Worm (Caenorhabditis elegans) whole organism, L4 larva: ENCODE results near the gene nspe-6.

Source experiments
- D1046.2 ChIP-seq: fragments of 200-800 bp; sonication (Bioruptor generic); IDR thresholded peaks from 2 replicates; pipeline ENCODE4 v1.3.6; 2022; ENCODE audit warnings: missing genetic modification characterization, missing compliant biosample characterization
- ceh-20 ChIP-seq: fragments of 200-800 bp; sonication (Bioruptor generic); IDR thresholded peaks from 2 replicates; pipeline ENCODE4 v1.3.6; 2022; ENCODE audit warnings: missing genetic modification reagents, missing genetic modification characterization, missing compliant biosample characterization
- fos-1 ChIP-seq: fragments of 150-350 bp; optimal IDR thresholded peaks from 2 replicates; lab custom pipeline; 2014; ENCODE audit warnings: missing biosample characterization, missing genetic modification characterization
- mdl-1 ChIP-seq, 2 experiments: fragments of 150-350 bp in 1 of 2; sonication (generic microtip) in 1 of 2; optimal IDR thresholded peaks; 2 replicates each; lab custom pipeline; 2014 to 2017; ENCODE audit warnings: missing biosample characterization in 2 of 2, missing genetic modification characterization in 2 of 2
- nhr-25 ChIP-seq: sonication (generic microtip); optimal IDR thresholded peaks from 2 replicates; lab custom pipeline; 2017; ENCODE audit warnings: missing genetic modification characterization, mild to moderate bottlenecking, missing compliant biosample characterization, antibody characterized with exemption, moderate library complexity, borderline replicate concordance; ENCODE audit not compliant: insufficient read depth
- pha-4 ChIP-seq, 2 experiments: fragments of 150-350 bp in 1 of 2; fragments of 200-800 bp in 1 of 2; sonication (Bioruptor generic) in 1 of 2; IDR thresholded peaks in 1 of 2; optimal IDR thresholded peaks in 1 of 2; 2 replicates each; pipeline versions ENCODE4 v1.3.6 to Lab custom; 2014 to 2022; ENCODE audit warnings: missing genetic modification characterization in 2 of 2, missing genetic modification reagents in 2 of 2, missing biosample characterization in 1 of 2, missing compliant biosample characterization in 1 of 2
- unc-62 ChIP-seq, 3 experiments: fragments of 150-350 bp in 1 of 3; sonication (generic microtip); optimal IDR thresholded peaks in 2 of 3; peaks in 1 of 3; 1 replicate in 1 of 3; 2 replicates in 2 of 3; lab custom pipeline; 2014 to 2017; ENCODE audit warnings: missing biosample characterization in 3 of 3, missing genetic modification characterization in 3 of 3, missing genetic modification reagents in 3 of 3, missing genotype in 1 of 3

DNA sequence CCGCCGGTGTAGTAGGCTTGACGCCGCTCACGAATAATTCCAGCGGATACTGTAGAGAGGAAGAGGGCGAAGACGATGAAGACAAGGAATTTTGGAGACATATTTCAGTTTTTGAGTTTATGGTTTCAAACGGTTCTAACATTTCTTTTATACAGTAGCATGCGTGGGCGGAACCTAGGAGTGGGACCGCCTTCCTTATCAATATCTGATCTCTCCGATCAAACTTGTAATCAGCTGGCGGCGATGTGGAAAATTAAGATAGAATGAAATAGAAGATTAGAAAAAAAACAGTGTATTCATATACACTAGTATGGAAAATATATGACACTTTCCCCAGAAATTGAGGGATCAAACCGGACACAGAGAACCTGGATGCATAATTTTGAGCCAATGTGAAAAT, 3.3 kb upstream of the nspe-6 start, which contains the start of gene nspe-2:
- TF ChIP-seq pha-4 (GFP tag; IDR thresholded peaks at IDR 0.05; lab: Robert Waterston, UW) = no peak
- TF ChIP-seq pha-4 (tag; optimal IDR thresholded peaks at IDR 0.05; lab: Kevin White, UChicago) = no peak
- TF ChIP-seq D1046.2 (GFP tag; lab: Robert Waterston, UW) = no peak
- TF ChIP-seq fos-1 (tag; lab: Kevin White, UChicago) = no peak
- TF ChIP-seq mdl-1 (tag; optimal IDR thresholded peaks at IDR 0.05; lab: Kevin White, UChicago) = no peak
- no peak for TF ChIP-seq nhr-25 (tag; lab: Kevin White, UChicago)
- TF ChIP-seq ceh-20 (GFP tag; lab: Robert Waterston, UW) = no peak
- TF ChIP-seq unc-62 (GFP tag; optimal IDR thresholded peaks at IDR 0.05 in 1 of 2; lab: Kevin White, UChicago) = peak in 1 of 2 experiments; percentile 46
- no peak for TF ChIP-seq unc-62 (tag; optimal IDR thresholded peaks at IDR 0.05; lab: Kevin White, UChicago)
